Worm (Caenorhabditis elegans) whole organism, L1 larva: ENCODE results near the gene T04B2.7.
A peak's percentile ranks its signal among the peaks of the same experiment; 100 is the strongest.

ENCODE experiments used
- F16B12.6 ChIP-seq: fragments of 150-350 bp; optimal IDR thresholded peaks from 2 replicates; lab custom pipeline; 2014; ENCODE audit warnings: missing biosample characterization, missing genetic modification characterization
- Y116A8C.19 ChIP-seq: sonication (generic microtip); optimal IDR thresholded peaks from 2 replicates; lab custom pipeline; 2016; ENCODE audit warnings: missing compliant biosample characterization, missing genetic modification characterization, borderline replicate concordance
- alr-1 ChIP-seq: fragments of 200-800 bp; sonication (Bioruptor generic); optimal IDR thresholded peaks from 2 replicates; lab custom pipeline; 2018; ENCODE audit warnings: borderline replicate concordance, mild to moderate bottlenecking, missing genetic modification characterization, missing compliant biosample characterization
- ceh-63 ChIP-seq: fragments of 200-800 bp; sonication (Bioruptor generic); optimal IDR thresholded peaks from 2 replicates; lab custom pipeline; 2018; ENCODE audit warnings: mild to moderate bottlenecking, missing genetic modification characterization, missing compliant biosample characterization
- ceh-8 ChIP-seq: fragments of 200-800 bp; sonication (Bioruptor generic); optimal IDR thresholded peaks from 2 replicates; lab custom pipeline; 2018; ENCODE audit warnings: mild to moderate bottlenecking, missing genetic modification characterization, moderate library complexity, missing compliant biosample characterization
- ceh-88 ChIP-seq: fragments of 200-800 bp; sonication (Bioruptor generic); IDR thresholded peaks from 2 replicates; pipeline ENCODE4 v1.3.6; 2022; ENCODE audit warnings: missing genetic modification characterization, missing compliant biosample characterization
- ces-1 ChIP-seq: fragments of 150-350 bp; optimal IDR thresholded peaks from 2 replicates; lab custom pipeline; 2014; ENCODE audit warnings: missing biosample characterization, missing genetic modification reagents, missing genetic modification characterization
- dpl-1 ChIP-seq, 3 experiments: fragments of 150-350 bp in 2 of 3; sonication (generic microtip) in 1 of 3; optimal IDR thresholded peaks; 2 replicates each; lab custom pipeline; 2014 to 2017; ENCODE audit warnings: missing biosample characterization in 3 of 3, missing genetic modification characterization in 3 of 3, missing genetic modification reagents in 3 of 3
- efl-1 ChIP-seq, 4 experiments: fragments of 150-350 bp; optimal IDR thresholded peaks in 3 of 4; peaks in 1 of 4; 1 replicate in 1 of 4; 2 replicates in 3 of 4; lab custom pipeline; 2014; ENCODE audit warnings: missing biosample characterization in 2 of 4, missing genetic modification characterization in 2 of 4, missing genetic modification reagents in 2 of 4
- efl-3 ChIP-seq: fragments of 200-800 bp; sonication (Bioruptor generic); optimal IDR thresholded peaks from 2 replicates; lab custom pipeline; 2018; ENCODE audit warnings: mild to moderate bottlenecking, missing genetic modification characterization, missing compliant biosample characterization
- hlh-4 ChIP-seq: sonication (generic microtip); optimal IDR thresholded peaks from 2 replicates; lab custom pipeline; 2016; ENCODE audit warnings: mild to moderate bottlenecking, missing genetic modification characterization, missing compliant biosample characterization
- hpl-2 ChIP-seq: fragments of 150-350 bp; optimal IDR thresholded peaks from 2 replicates; lab custom pipeline; 2014; ENCODE audit warnings: missing biosample characterization, missing genetic modification reagents, missing genetic modification characterization
- lin-35 ChIP-seq, 2 experiments: fragments of 150-350 bp; optimal IDR thresholded peaks; 2 replicates each; lab custom pipeline; 2014; ENCODE audit warnings: missing biosample characterization in 2 of 2, missing genetic modification characterization in 2 of 2, missing genetic modification reagents in 2 of 2
- lir-3 ChIP-seq: sonication (generic microtip); optimal IDR thresholded peaks from 2 replicates; lab custom pipeline; 2016; ENCODE audit warnings: mild to moderate bottlenecking, missing genetic modification characterization, moderate library complexity, missing compliant biosample characterization; ENCODE audit not compliant: poor library complexity
- mab-9 ChIP-seq: fragments of 200-800 bp; sonication (Bioruptor generic); IDR thresholded peaks from 2 replicates; pipeline ENCODE4 v1.3.6; 2022; ENCODE audit warnings: missing genetic modification reagents, missing genetic modification characterization, missing compliant biosample characterization
- mef-2 ChIP-seq: fragments of 150-350 bp; optimal IDR thresholded peaks from 2 replicates; lab custom pipeline; 2014; ENCODE audit warnings: missing biosample characterization, missing genetic modification characterization
- nhr-11 ChIP-seq: fragments of 150-350 bp; optimal IDR thresholded peaks from 2 replicates; lab custom pipeline; 2014; ENCODE audit warnings: missing biosample characterization, missing genetic modification characterization
- nhr-12 ChIP-seq: sonication (generic microtip); optimal IDR thresholded peaks from 2 replicates; lab custom pipeline; 2017; ENCODE audit warnings: missing biosample characterization, missing genetic modification characterization
- nhr-19 ChIP-seq: fragments of 200-800 bp; sonication (Bioruptor generic); conservative IDR thresholded peaks from 2 replicates; pipeline ENCODE4 v1.3.6; 2022; ENCODE audit warnings: missing genetic modification characterization, missing compliant biosample characterization
- nhr-20 ChIP-seq: sonication (generic microtip); optimal IDR thresholded peaks from 2 replicates; lab custom pipeline; 2016; ENCODE audit warnings: mild to moderate bottlenecking, missing genetic modification characterization, missing compliant biosample characterization
- nhr-237 ChIP-seq: fragments of 150-350 bp; optimal IDR thresholded peaks from 2 replicates; lab custom pipeline; 2014; ENCODE audit warnings: missing biosample characterization, missing genetic modification characterization
- nhr-28 ChIP-seq: fragments of 150-350 bp; optimal IDR thresholded peaks from 2 replicates; lab custom pipeline; 2014; ENCODE audit warnings: missing biosample characterization, missing genetic modification characterization
- nhr-47 ChIP-seq: sonication (generic microtip); optimal IDR thresholded peaks from 2 replicates; lab custom pipeline; 2016; ENCODE audit warnings: mild to moderate bottlenecking, missing genetic modification characterization, moderate library complexity, missing compliant biosample characterization
- nhr-76 ChIP-seq: sonication (generic microtip); optimal IDR thresholded peaks from 2 replicates; lab custom pipeline; 2017; ENCODE audit warnings: missing biosample characterization, missing genetic modification characterization
- nhr-90 ChIP-seq: sonication (generic microtip); optimal IDR thresholded peaks from 2 replicates; lab custom pipeline; 2016; ENCODE audit warnings: mild to moderate bottlenecking, missing genetic modification characterization, missing compliant biosample characterization; ENCODE audit not compliant: poor library complexity
- pax-3 ChIP-seq: fragments of 200-800 bp; sonication (Bioruptor generic); optimal IDR thresholded peaks from 2 replicates; lab custom pipeline; 2018; ENCODE audit warnings: mild to moderate bottlenecking, missing genetic modification characterization, moderate library complexity, missing compliant biosample characterization
- pqm-1 ChIP-seq: sonication (generic microtip); optimal IDR thresholded peaks from 3 replicates; lab custom pipeline; 2017; ENCODE audit warnings: missing biosample characterization, missing genetic modification characterization
- snu-23 ChIP-seq: sonication (generic microtip); optimal IDR thresholded peaks from 2 replicates; lab custom pipeline; 2016; ENCODE audit warnings: missing genetic modification characterization, missing compliant biosample characterization
- sptf-1 ChIP-seq: fragments of 150-350 bp; optimal IDR thresholded peaks from 2 replicates; lab custom pipeline; 2014; ENCODE audit warnings: missing biosample characterization, missing genetic modification characterization
- unc-130 ChIP-seq: fragments of 150-350 bp; optimal IDR thresholded peaks from 2 replicates; lab custom pipeline; 2017; ENCODE audit warnings: missing biosample characterization, missing genetic modification characterization, inconsistent platforms
- xbp-1 ChIP-seq: sonication (generic microtip); optimal IDR thresholded peaks from 2 replicates; lab custom pipeline; 2016; ENCODE audit warnings: missing genetic modification characterization, missing compliant biosample characterization
- zip-4 ChIP-seq: fragments of 200-800 bp; sonication (Bioruptor generic); optimal IDR thresholded peaks from 2 replicates; lab custom pipeline; 2018; ENCODE audit warnings: mild to moderate bottlenecking, missing genetic modification characterization, moderate library complexity, missing compliant biosample characterization
- ztf-4 ChIP-seq: fragments of 150-350 bp; optimal IDR thresholded peaks from 2 replicates; lab custom pipeline; 2014; ENCODE audit warnings: missing biosample characterization, missing genetic modification characterization

T04B2.7 gene

DNA sequence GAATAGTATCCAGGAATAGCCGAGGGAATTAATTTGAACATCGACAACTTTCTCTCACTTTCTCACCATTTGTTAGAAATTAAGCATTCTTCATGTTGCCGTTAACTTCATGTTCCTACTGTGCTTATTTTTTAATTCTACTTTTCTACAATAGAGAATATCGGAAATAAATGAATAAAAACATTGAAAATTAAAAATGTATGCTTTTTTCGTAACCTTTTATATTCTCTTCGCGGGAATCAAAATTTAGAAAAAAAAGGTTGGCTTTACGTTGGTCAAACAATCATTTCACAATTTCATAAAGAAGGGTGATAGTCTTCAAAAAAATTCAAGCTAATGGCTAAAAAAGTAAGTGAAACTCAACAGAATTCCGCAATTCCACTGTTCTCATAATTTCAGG is 19.9 kb upstream of the T04B2.7 start, which contains the start of gene W01B6.5:
W01B6.5 (plus strand) TSS at position 301 of the 400 bp plus-strand sequence.
- TF ChIP-seq nhr-47 (tag; lab: Kevin White, UChicago) (no peak), efl-1 (optimal IDR thresholded peaks at IDR 0.05; lab: Kevin White, UChicago) (no peak), efl-1 (GFP tag; optimal IDR thresholded peaks at IDR 0.05 in 1 of 2; lab: Kevin White, UChicago) (peak in 1 of 2 experiments; percentile 40)

DNA sequence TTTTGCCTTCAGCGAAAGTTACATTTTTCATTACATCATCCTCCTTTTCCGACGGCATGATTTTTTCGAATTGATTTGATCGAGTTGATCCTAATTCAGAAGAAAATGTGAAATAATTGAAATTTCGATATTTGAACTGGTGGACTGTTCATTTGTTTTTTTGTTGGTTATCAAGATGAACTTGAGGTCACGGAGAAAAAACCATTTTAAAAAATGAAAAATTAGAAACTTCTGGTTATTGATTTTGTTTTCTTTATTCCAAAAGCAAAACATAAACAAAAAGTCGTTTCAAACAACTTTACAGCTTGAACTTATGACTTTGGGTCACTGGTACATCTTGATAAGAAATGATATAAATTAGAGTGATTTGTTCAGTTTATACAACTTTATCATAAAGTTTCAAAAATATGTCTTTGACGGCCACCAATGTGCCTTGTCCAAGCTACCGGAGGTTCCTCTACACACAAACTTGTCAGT is 19.0 kb upstream of the T04B2.7 start, which contains the start of the genes ttbk-4 and W01B6.4:
ttbk-4 (minus strand) TSS at position 101 of the 477 bp plus-strand sequence.
W01B6.4 (plus strand) TSS at position 427 of the 477 bp plus-strand sequence.
- TF ChIP-seq snu-23 (GFP tag; lab: Kevin White, UChicago) = no peak
- no peak for TF ChIP-seq mef-2
- no peak for TF ChIP-seq ceh-8
- no peak for TF ChIP-seq hpl-2
- TF ChIP-seq nhr-28 (tag; lab: Kevin White, UChicago) = no peak
- no peak for TF ChIP-seq pqm-1 (tag; lab: Kevin White, UChicago)
- no peak for TF ChIP-seq nhr-237
- TF ChIP-seq nhr-19 (GFP tag; lab: Robert Waterston, UW) = no peak
- no peak for TF ChIP-seq F16B12.6 (tag; lab: Kevin White, UChicago)
- no peak for TF ChIP-seq mab-9 (GFP tag; lab: Robert Waterston, UW)
- TF ChIP-seq ceh-88 (GFP tag; lab: Robert Waterston, UW) = no peak
- no peak for TF ChIP-seq nhr-11 (tag; lab: Kevin White, UChicago)
- no peak for TF ChIP-seq sptf-1 (tag; lab: Kevin White, UChicago)
- TF ChIP-seq hlh-4 = no peak
- no peak for TF ChIP-seq zip-4
- TF ChIP-seq Y116A8C.19 (tag; lab: Kevin White, UChicago) = no peak
- no peak for TF ChIP-seq dpl-1 (GFP tag; optimal IDR thresholded peaks at IDR 0.05; lab: Kevin White, UChicago)
- TF ChIP-seq pax-3 (tag; lab: Kevin White, UChicago) = no peak
- TF ChIP-seq nhr-90 (tag; lab: Kevin White, UChicago) = no peak
- TF ChIP-seq, all 84 proteins: peak for 0

DNA sequence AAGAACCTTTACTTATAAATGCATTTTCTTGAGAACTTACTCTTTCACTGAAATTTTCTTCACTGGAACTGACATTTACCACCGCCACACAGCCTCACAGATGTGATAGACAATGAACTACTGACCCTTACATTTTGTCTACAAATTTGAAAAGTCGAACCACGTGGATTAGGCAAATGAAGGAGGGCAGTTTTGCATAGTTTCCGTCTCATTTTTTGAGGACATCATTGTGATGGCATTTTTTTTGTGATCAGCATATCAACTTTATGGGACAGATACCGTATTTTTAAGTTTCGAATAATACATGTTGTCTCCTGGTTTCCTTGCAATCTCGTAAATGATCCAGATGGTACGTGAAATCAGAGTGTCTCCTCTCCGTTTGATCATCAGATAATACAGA is 16.5 kb upstream of the T04B2.7 start, which contains the start of gene W01B6.3:
W01B6.3 (minus strand) TSS at position 101 of the 400 bp plus-strand sequence.
- TF ChIP-seq ces-1 (GFP tag; lab: Kevin White, UChicago) (no peak), ceh-63 (GFP tag; lab: Kevin White, UChicago) (no peak), alr-1 (tag; lab: Kevin White, UChicago) (no peak), efl-1 (optimal IDR thresholded peaks at IDR 0.05; lab: Kevin White, UChicago) (no peak), efl-1 (GFP tag; optimal IDR thresholded peaks at IDR 0.05 in 1 of 2; lab: Kevin White, UChicago) (no peak), sptf-1 (tag; lab: Kevin White, UChicago) (no peak)

DNA sequence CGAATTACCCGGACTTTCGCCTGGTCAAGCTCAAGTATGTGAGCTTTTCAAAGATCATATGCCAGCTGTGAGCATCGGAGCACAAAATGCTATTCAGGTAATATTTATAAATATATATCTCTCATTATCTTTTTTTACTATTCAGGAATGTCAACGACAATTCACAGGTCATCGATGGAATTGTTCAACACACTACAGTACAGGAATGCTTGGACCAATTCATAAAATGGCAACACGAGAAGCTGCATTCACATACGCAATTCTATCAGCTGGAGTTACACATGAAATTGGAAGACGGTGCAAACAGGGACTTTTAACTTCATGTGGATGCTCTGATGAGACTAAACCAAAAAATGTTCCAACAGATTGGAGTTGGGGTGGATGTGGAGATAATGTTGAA is 12.2 kb upstream of the T04B2.7 start:
- no peak for TF ChIP-seq F16B12.6 (tag; lab: Kevin White, UChicago)
- no peak for TF ChIP-seq nhr-20 (tag; lab: Kevin White, UChicago)
- TF ChIP-seq nhr-11 (tag; lab: Kevin White, UChicago) = no peak
- no peak for TF ChIP-seq efl-3 (GFP tag; lab: Kevin White, UChicago)
- no peak for TF ChIP-seq ztf-4 (tag; lab: Kevin White, UChicago)
- no peak for TF ChIP-seq lir-3 (tag; lab: Kevin White, UChicago)
- no peak for TF ChIP-seq nhr-76
- no peak for TF ChIP-seq lin-35 (GFP tag; optimal IDR thresholded peaks at IDR 0.05; lab: Kevin White, UChicago)
- no peak for TF ChIP-seq alr-1 (tag; lab: Kevin White, UChicago)
- no peak for TF ChIP-seq xbp-1 (tag; lab: Kevin White, UChicago)
- no peak for TF ChIP-seq ces-1 (GFP tag; lab: Kevin White, UChicago)
- TF ChIP-seq nhr-12 (tag; lab: Kevin White, UChicago) = no peak
- TF ChIP-seq unc-130 = no peak
